Fruit fly (Drosophila melanogaster): ENCODE results near the gene CG32277.

The CG32277 gene

dm6 chr3L:3240597-3241367 is 35.5 kb upstream of the CG32277 start (continued):
- TF ChIP-seq Hr4 (GFP tag; optimal IDR thresholded peaks at IDR 0.05) (peak; percentile 83), eg (GFP tag; IDR thresholded peaks at IDR 0.05) (peak; percentile 76), CG11762 (GFP tag; optimal IDR thresholded peaks at IDR 0.05; ENCODE audit: insufficient read depth) (peak; percentile 92), spab (GFP tag; optimal IDR thresholded peaks at IDR 0.05) (peak; percentile 99), vri (GFP tag; optimal IDR thresholded peaks at IDR 0.05) (peak; percentile 84), fd85E (GFP tag; optimal IDR thresholded peaks at IDR 0.05) (peak; percentile 77), CG11902 (GFP tag; optimal IDR thresholded peaks at IDR 0.05) (peak; percentile 94), dac (GFP tag; optimal IDR thresholded peaks at IDR 0.05) (peak; percentile 50), CG15336 (GFP tag; IDR thresholded peaks at IDR 0.05) (peak; percentile 86), CG8319 (GFP tag; optimal IDR thresholded peaks at IDR 0.05) (peak; percentile 92), CG8119 (GFP tag; IDR thresholded peaks at IDR 0.05) (peak; percentile 92), CG7368 (GFP tag; optimal IDR thresholded peaks at IDR 0.05) (peak; percentile 91), Sox14 (GFP tag; optimal IDR thresholded peaks at IDR 0.05) (peak; percentile 91), CG8632 (GFP tag; optimal IDR thresholded peaks at IDR 0.05) (peak; percentile 98), CG1621 (tag; optimal IDR thresholded peaks at IDR 0.05) (peak; percentile 85), CG6792 (GFP tag; optimal IDR thresholded peaks at IDR 0.05) (peak; percentile 94), achi (GFP tag; optimal IDR thresholded peaks at IDR 0.05) (peak; percentile 96), CG16779 (tag; optimal IDR thresholded peaks at IDR 0.05) (peak; percentile 94), Sox15 (GFP tag; optimal IDR thresholded peaks at IDR 0.05) (peak; percentile 93), dsx (GFP tag; optimal IDR thresholded peaks at IDR 0.05; ENCODE audit: poor library complexity, severe bottlenecking) (peak; percentile 97), CG3032 (tag; optimal IDR thresholded peaks at IDR 0.05) (peak; percentile 99)

DNA sequence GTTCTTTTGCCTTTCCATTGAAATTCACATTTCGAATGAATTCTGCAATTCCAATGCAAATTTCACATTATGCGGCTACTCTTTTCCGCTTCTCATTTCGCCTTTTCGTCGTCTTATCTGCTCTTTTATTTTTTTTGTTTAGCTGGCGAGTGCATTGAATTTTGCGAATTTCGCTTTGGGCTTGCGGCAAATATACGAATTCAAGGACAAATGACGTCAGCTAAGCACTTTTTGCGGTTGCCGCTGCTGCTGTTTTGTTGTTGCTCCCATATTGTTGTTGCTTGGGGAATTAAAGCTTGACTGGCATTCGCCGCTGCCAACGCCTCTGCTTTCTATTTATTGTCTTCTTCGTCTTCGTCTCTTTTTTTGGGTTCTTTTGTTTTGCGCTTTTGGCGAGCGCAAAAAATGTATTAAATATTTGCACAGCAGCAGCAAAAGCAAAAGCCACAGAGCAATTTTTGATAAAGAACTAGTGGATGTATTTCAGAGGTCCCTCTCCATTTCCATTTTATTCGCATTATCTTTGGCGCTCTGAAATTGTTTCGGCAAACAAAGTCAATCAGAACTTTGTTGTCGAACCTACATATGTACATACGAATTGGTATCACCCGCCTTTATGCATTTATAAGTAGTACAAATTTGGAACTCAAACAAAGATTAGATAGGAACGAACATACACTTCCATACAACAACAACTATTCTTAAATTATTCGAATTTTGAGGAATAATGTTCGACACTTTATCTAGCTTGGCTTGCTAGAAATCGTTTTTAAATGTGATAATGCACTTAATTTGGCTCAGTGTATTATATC is 34.7 kb upstream of the CG32277 start:
- peak; percentile 77 for TF ChIP-seq dsx (GFP tag; optimal IDR thresholded peaks at IDR 0.05; ENCODE audit: poor library complexity, severe bottlenecking)
- TF ChIP-seq CG3919 (GFP tag; optimal IDR thresholded peaks at IDR 0.05), result no peak
- TF ChIP-seq CG32006 (GFP tag; optimal IDR thresholded peaks at IDR 0.05), result peak; percentile 5
- no peak for TF ChIP-seq CG10669 (GFP tag; optimal IDR thresholded peaks at IDR 0.05)
- peak; percentile 36 for TF ChIP-seq CG8632 (GFP tag; optimal IDR thresholded peaks at IDR 0.05)
- peak; percentile 81 for TF ChIP-seq acj6 (GFP tag; optimal IDR thresholded peaks at IDR 0.05)
- peak; percentile 59 for TF ChIP-seq CG6792 (GFP tag; optimal IDR thresholded peaks at IDR 0.05)
- TF ChIP-seq Eip75B (GFP tag; optimal IDR thresholded peaks at IDR 0.05), result peak; percentile 61
- peak; percentile 59 for TF ChIP-seq vri (GFP tag; optimal IDR thresholded peaks at IDR 0.05)
- peak; percentile 51 for TF ChIP-seq esn (GFP tag; optimal IDR thresholded peaks at IDR 0.05)
- TF ChIP-seq CG9139 (GFP tag; optimal IDR thresholded peaks at IDR 0.05), result no peak
- TF ChIP-seq achi (GFP tag; optimal IDR thresholded peaks at IDR 0.05), result peak; percentile 53
- TF ChIP-seq CG11902 (GFP tag; optimal IDR thresholded peaks at IDR 0.05), result no peak
- TF ChIP-seq OdsH (GFP tag; optimal IDR thresholded peaks at IDR 0.05), result peak; percentile 69
- peak; percentile 74 for TF ChIP-seq Sox14 (GFP tag; optimal IDR thresholded peaks at IDR 0.05)
- peak; percentile 69 for TF ChIP-seq Eip93F (GFP tag; optimal IDR thresholded peaks at IDR 0.05)
- no peak for TF ChIP-seq Blimp-1 (GFP tag; optimal IDR thresholded peaks at IDR 0.05)
- TF ChIP-seq Smox (GFP tag; optimal IDR thresholded peaks at IDR 0.05), result peak; percentile 71
- TF ChIP-seq ss (GFP tag; optimal IDR thresholded peaks at IDR 0.05), result peak in 1 of 2 experiments; percentile 10
- no peak for TF ChIP-seq Hr38 (GFP tag; optimal IDR thresholded peaks at IDR 0.05)
- peak; percentile 6 to 85 for TF ChIP-seq salr (GFP tag; optimal IDR thresholded peaks at IDR 0.05)
- peak; percentile 69 for TF ChIP-seq net (GFP tag; optimal IDR thresholded peaks at IDR 0.05)
- peak; percentile 73 for TF ChIP-seq CG31627 (GFP tag; optimal IDR thresholded peaks at IDR 0.05)
- TF ChIP-seq Eip78C (GFP tag), result peak; percentile 94
- no peak for TF ChIP-seq CG8319 (GFP tag; optimal IDR thresholded peaks at IDR 0.05)
- peak; percentile 22 for TF ChIP-seq CG16779 (tag; optimal IDR thresholded peaks at IDR 0.05)
- peak; percentile 79 for TF ChIP-seq CG1621 (tag; optimal IDR thresholded peaks at IDR 0.05)
- TF ChIP-seq lz (GFP tag; optimal IDR thresholded peaks at IDR 0.05), result peak; percentile 52
- TF ChIP-seq CG6808 (GFP tag; optimal IDR thresholded peaks at IDR 0.05), result no peak
- no peak for TF ChIP-seq topi (GFP tag; optimal IDR thresholded peaks at IDR 0.05)
- TF ChIP-seq CG15336 (GFP tag; IDR thresholded peaks at IDR 0.05), result peak; percentile 55
- no peak for TF ChIP-seq Gug (GFP tag; IDR thresholded peaks at IDR 0.05)
- no peak for TF ChIP-seq CG3032 (tag; optimal IDR thresholded peaks at IDR 0.05)
- no peak for TF ChIP-seq Ets96B (tag; optimal IDR thresholded peaks at IDR 0.05)
- TF ChIP-seq Sox102F (GFP tag; optimal IDR thresholded peaks at IDR 0.05), result peak; percentile 78
- TF ChIP-seq CG7368 (GFP tag; optimal IDR thresholded peaks at IDR 0.05), result no peak
- no peak for TF ChIP-seq spab (GFP tag; optimal IDR thresholded peaks at IDR 0.05)
